Worm (Caenorhabditis elegans) whole organism, late embryonic: Measurements from ENCODE around the gene F08D12.15.

ENCODE experiments used
- K09A11.1 ChIP-seq: sonication (generic microtip); optimal IDR thresholded peaks from 2 replicates; lab custom pipeline; 2017; ENCODE audit warnings: antibody characterized with exemption, mild to moderate bottlenecking, missing genetic modification characterization, missing compliant biosample characterization; ENCODE audit not compliant: insufficient read depth
- ama-1 ChIP-seq: fragments of 150-350 bp; optimal IDR thresholded peaks from 2 replicates; lab custom pipeline; 2014
- elt-2 ChIP-seq: sonication (generic microtip); optimal IDR thresholded peaks from 2 replicates; lab custom pipeline; 2016; ENCODE audit warnings: missing genetic modification reagents, missing genetic modification characterization, missing compliant biosample characterization
- ttx-3 ChIP-seq: sonication (generic microtip); optimal IDR thresholded peaks from 2 replicates; lab custom pipeline; 2016; ENCODE audit warnings: missing genetic modification reagents, missing genetic modification characterization, missing compliant biosample characterization

ce11 chrII:2785787-2786186 is 19.4 kb downstream of the F08D12.15 start:
- TF ChIP-seq ttx-3 (tag; lab: Kevin White, UChicago): no peak
- TF ChIP-seq elt-2: no peak
- TF ChIP-seq ama-1 (lab: Kevin White, UChicago): no peak
- no peak for TF ChIP-seq K09A11.1 (tag; lab: Kevin White, UChicago)
